Fruit fly (Drosophila melanogaster): Measurements from ENCODE around the gene kuk.
A peak's percentile ranks its signal among the peaks of the same experiment; 100 is the strongest.

The kuk gene

dm6 chr3R:17039993-17040807 lies 39.8 kb upstream of the kuk start, which contains the start of the genes CG18213 and Trm7-32 (continued):
- TF ChIP-seq CG7357 (GFP tag; IDR thresholded peaks at IDR 0.05): no peak
- no peak for TF ChIP-seq CG16779 (GFP tag; IDR thresholded peaks at IDR 0.05)
- no peak for TF ChIP-seq tll (GFP tag; optimal IDR thresholded peaks at IDR 0.05)
- TF ChIP-seq CG15601 (tag; optimal IDR thresholded peaks at IDR 0.05): no peak
- no peak for TF ChIP-seq CG10209 (GFP tag; optimal IDR thresholded peaks at IDR 0.05)
- TF ChIP-seq salm (tag; optimal IDR thresholded peaks at IDR 0.05): no peak
- TF ChIP-seq eve (GFP tag; optimal IDR thresholded peaks at IDR 0.05): no peak
- TF ChIP-seq bbx (GFP tag; IDR thresholded peaks at IDR 0.05; ENCODE audit: partially characterized antibody): peak; percentile 89
- no peak for TF ChIP-seq Chrac-16 (GFP tag; optimal IDR thresholded peaks at IDR 0.05)
- no peak for TF ChIP-seq ase (GFP tag; IDR thresholded peaks at IDR 0.05)
- no peak for TF ChIP-seq dati (GFP tag; IDR thresholded peaks at IDR 0.05)
- no peak for TF ChIP-seq CG31388 (GFP tag; optimal IDR thresholded peaks at IDR 0.05)
- no peak for TF ChIP-seq en (GFP tag; optimal IDR thresholded peaks at IDR 0.05)
- TF ChIP-seq Oaz (GFP tag; IDR thresholded peaks at IDR 0.05): no peak
- TF ChIP-seq CG4328 (GFP tag; optimal IDR thresholded peaks at IDR 0.05): no peak
- peak; percentile 1 for TF ChIP-seq CG10543 (GFP tag; optimal IDR thresholded peaks at IDR 0.05)
- no peak for TF ChIP-seq CG5245 (GFP tag; optimal IDR thresholded peaks at IDR 0.05)
- no peak for TF ChIP-seq crol (GFP tag; IDR thresholded peaks at IDR 0.05)
- TF ChIP-seq pnt (GFP tag; optimal IDR thresholded peaks at IDR 0.05): no peak
- no peak for TF ChIP-seq Dfd (GFP tag; optimal IDR thresholded peaks at IDR 0.05)
- TF ChIP-seq CG34376 (GFP tag; optimal IDR thresholded peaks at IDR 0.05): no peak
- TF ChIP-seq dimm (GFP tag; IDR thresholded peaks at IDR 0.05): no peak
- no peak for TF ChIP-seq CG15073 (GFP tag; optimal IDR thresholded peaks at IDR 0.05)
- TF ChIP-seq CG12071 (GFP tag; optimal IDR thresholded peaks at IDR 0.05): no peak
- no peak for TF ChIP-seq Bteb2 (GFP tag; optimal IDR thresholded peaks at IDR 0.05)
- no peak for TF ChIP-seq sug (tag; optimal IDR thresholded peaks at IDR 0.05)
- no peak for TF ChIP-seq Hmx (GFP tag; optimal IDR thresholded peaks at IDR 0.05)
- TF ChIP-seq lilli (GFP tag; optimal IDR thresholded peaks at IDR 0.05): peak; percentile 32
- TF ChIP-seq pan (optimal IDR thresholded peaks at IDR 0.05): no peak
- no peak for TF ChIP-seq pan (GFP tag; optimal IDR thresholded peaks at IDR 0.05 in 1 of 2, IDR thresholded peaks at IDR 0.05 in 1 of 2)
- TF ChIP-seq CG3407 (GFP tag; optimal IDR thresholded peaks at IDR 0.05): no peak
- no peak for TF ChIP-seq Fer3 (tag; optimal IDR thresholded peaks at IDR 0.05)
- no peak for TF ChIP-seq CG11696 (GFP tag; IDR thresholded peaks at IDR 0.05)
- no peak for TF ChIP-seq Med (GFP tag)
- no peak for TF ChIP-seq CG6689 (GFP tag; IDR thresholded peaks at IDR 0.05)
- no peak for TF ChIP-seq pros (GFP tag; optimal IDR thresholded peaks at IDR 0.05)
- no peak for TF ChIP-seq tap (tag; optimal IDR thresholded peaks at IDR 0.05)
- peak; percentile 86; the same call in 1 of the 2 replicates for TF ChIP-seq CG42726 (GFP tag; IDR thresholded peaks at IDR 0.05; ENCODE audit: partially characterized antibody)
- no peak for TF ChIP-seq nom (GFP tag; optimal IDR thresholded peaks at IDR 0.05)
- TF ChIP-seq esg (GFP tag; conservative IDR thresholded peaks at IDR 0.05): no peak
- TF ChIP-seq chn (GFP tag; optimal IDR thresholded peaks at IDR 0.05): no peak
- no peak for TF ChIP-seq CG9215 (GFP tag; IDR thresholded peaks at IDR 0.05)
- no peak for TF ChIP-seq CG4854 (GFP tag; optimal IDR thresholded peaks at IDR 0.05)
- peak in 1 of 2 experiments; percentile 18 for TF ChIP-seq insv (GFP tag; optimal IDR thresholded peaks at IDR 0.05)
- TF ChIP-seq Ada2b (GFP tag; IDR thresholded peaks at IDR 0.05): no peak
- no peak for TF ChIP-seq shn (GFP tag; optimal IDR thresholded peaks at IDR 0.05)
- TF ChIP-seq CG33557 (GFP tag; optimal IDR thresholded peaks at IDR 0.05): no peak
- TF ChIP-seq jumu (GFP tag; optimal IDR thresholded peaks at IDR 0.05): no peak
- TF ChIP-seq CG33213 (GFP tag; optimal IDR thresholded peaks at IDR 0.05): peak; percentile 4
- no peak for TF ChIP-seq CG32532 (GFP tag; IDR thresholded peaks at IDR 0.05)
- no peak for TF ChIP-seq Tbp (GFP tag; optimal IDR thresholded peaks at IDR 0.05)

Data from whole organism, embryonic.